Fruit fly (Drosophila melanogaster): ENCODE results near the gene dob.

dob gene

dm6 chrX:15075485-15076037 lies 8.8 kb downstream of the dob start:
- TF ChIP-seq Mio (GFP tag; optimal IDR thresholded peaks at IDR 0.05) (no peak), Abd-B (GFP tag; optimal IDR thresholded peaks at IDR 0.05) (no peak), Hr78 (GFP tag; optimal IDR thresholded peaks at IDR 0.05) (no peak), sage (GFP tag; optimal IDR thresholded peaks at IDR 0.05) (no peak)

dm6 chrX:15076038-15076575 lies 9.3 kb downstream of the dob start, which contains the start of gene Lsd-2:
Gene Lsd-2 (minus strand): TSS chrX:15076220.
- TF ChIP-seq dl (GFP tag; optimal IDR thresholded peaks at IDR 0.05; ENCODE audit: insufficient read depth in 1 of 2, partially characterized antibody in 2 of 2): peak; percentile 13 to 22
- TF ChIP-seq dmrt93B (GFP tag; optimal IDR thresholded peaks at IDR 0.05): peak; percentile 7
- TF ChIP-seq Hnf4 (GFP tag; optimal IDR thresholded peaks at IDR 0.05): peak; percentile 84
- no peak for TF ChIP-seq brk (GFP tag; optimal IDR thresholded peaks at IDR 0.05)
- TF ChIP-seq Sp1 (GFP tag; optimal IDR thresholded peaks at IDR 0.05): peak; percentile 47
- TF ChIP-seq Hr78 (GFP tag; optimal IDR thresholded peaks at IDR 0.05): no peak
- TF ChIP-seq h (GFP tag; optimal IDR thresholded peaks at IDR 0.05): peak; percentile 54
- no peak for TF ChIP-seq tai (GFP tag; optimal IDR thresholded peaks at IDR 0.05)
- TF ChIP-seq Dfd (GFP tag; optimal IDR thresholded peaks at IDR 0.05): no peak
- TF ChIP-seq sv (GFP tag; optimal IDR thresholded peaks at IDR 0.05): no peak
- peak; percentile 53 for TF ChIP-seq br (GFP tag; optimal IDR thresholded peaks at IDR 0.05)
- no peak for TF ChIP-seq Rel (GFP tag; optimal IDR thresholded peaks at IDR 0.05)
- TF ChIP-seq Rel (tag; optimal IDR thresholded peaks at IDR 0.05): peak; percentile 53
- TF ChIP-seq pan (optimal IDR thresholded peaks at IDR 0.05): no peak
- TF ChIP-seq CrebA (GFP tag; optimal IDR thresholded peaks at IDR 0.05; ENCODE audit: borderline replicate concordance): no peak
- no peak for TF ChIP-seq lola (GFP tag; optimal IDR thresholded peaks at IDR 0.05)
- peak; percentile 92 for TF ChIP-seq psq (GFP tag; optimal IDR thresholded peaks at IDR 0.05)
- peak; percentile 62 for TF ChIP-seq Dif (GFP tag; optimal IDR thresholded peaks at IDR 0.05; ENCODE audit: partially characterized antibody)
- peak in 1 of 2 experiments; percentile 39 for TF ChIP-seq foxo (GFP tag; optimal IDR thresholded peaks at IDR 0.05)
- TF ChIP-seq Abd-B (GFP tag; optimal IDR thresholded peaks at IDR 0.05): no peak
- no peak for TF ChIP-seq N (GFP tag; optimal IDR thresholded peaks at IDR 0.05)
- TF ChIP-seq Mio (GFP tag; optimal IDR thresholded peaks at IDR 0.05): no peak
- TF ChIP-seq ey (GFP tag; optimal IDR thresholded peaks at IDR 0.05): peak; percentile 24
- peak; percentile 48 for TF ChIP-seq HLH106 (tag; optimal IDR thresholded peaks at IDR 0.05)
- peak; percentile 23 for TF ChIP-seq rgr (GFP tag; optimal IDR thresholded peaks at IDR 0.05)
- no peak for TF ChIP-seq dsf (GFP tag; optimal IDR thresholded peaks at IDR 0.05; ENCODE audit: borderline replicate concordance)
- TF ChIP-seq Vsx2 (GFP tag; optimal IDR thresholded peaks at IDR 0.05; ENCODE audit: partially characterized antibody): no peak
- peak; percentile 78 for TF ChIP-seq Hr83 (GFP tag; optimal IDR thresholded peaks at IDR 0.05; ENCODE audit: poor library complexity, severe bottlenecking)
- TF ChIP-seq usp (GFP tag; optimal IDR thresholded peaks at IDR 0.05): no peak
- TF ChIP-seq Myc (optimal IDR thresholded peaks at IDR 0.05): peak; percentile 99
- TF ChIP-seq jim (GFP tag; optimal IDR thresholded peaks at IDR 0.05): peak; percentile 66
- TF ChIP-seq GATAd (GFP tag; optimal IDR thresholded peaks at IDR 0.05): no peak
- peak; percentile 73 for TF ChIP-seq woc (GFP tag; optimal IDR thresholded peaks at IDR 0.05)
- peak; percentile 8 for TF ChIP-seq fru (GFP tag; optimal IDR thresholded peaks at IDR 0.05)
- no peak for TF ChIP-seq CG32264 (GFP tag; optimal IDR thresholded peaks at IDR 0.05)
- TF ChIP-seq CG9705 (GFP tag; optimal IDR thresholded peaks at IDR 0.05): peak; percentile 6
- no peak for TF ChIP-seq OdsH (GFP tag; optimal IDR thresholded peaks at IDR 0.05)
- no peak for TF ChIP-seq sage (GFP tag; optimal IDR thresholded peaks at IDR 0.05)
- peak; percentile 47 for TF ChIP-seq Jra (GFP tag; optimal IDR thresholded peaks at IDR 0.05)

- TF ChIP-seq pan (optimal IDR thresholded peaks at IDR 0.05) (no peak), HLH106 (tag; optimal IDR thresholded peaks at IDR 0.05) (no peak)
Measured at dm6 chrX:15076606-15077005, 9.8 kb downstream of the dob start.
